Fruit fly (Drosophila melanogaster) whole organism, embryonic: ENCODE results near the gene CG5355.

Experiments
- CG10979 ChIP-seq: fragments of 200-800 bp; sonication (Bioruptor generic); optimal IDR thresholded peaks from 2 replicates; lab custom pipeline; 2018; ENCODE audit warnings: missing biosample characterization, mild to moderate bottlenecking, missing genetic modification characterization, moderate library complexity
- CG12071 ChIP-seq: fragments of 200-800 bp; sonication (Bioruptor generic); optimal IDR thresholded peaks from 3 replicates; lab custom pipeline; 2018; ENCODE audit warnings: missing biosample characterization, mild to moderate bottlenecking, missing genetic modification characterization
- CG13287 ChIP-seq: fragments of 200-800 bp; sonication (Bioruptor generic); IDR thresholded peaks from 2 replicates; pipeline ENCODE4 v1.3.6; 2022; ENCODE audit warnings: missing biosample characterization, missing genetic modification characterization; ENCODE audit not compliant: partially characterized antibody
- CG13296 ChIP-seq: fragments of 200-800 bp; sonication (Bioruptor generic); optimal IDR thresholded peaks from 3 replicates; lab custom pipeline; 2018; ENCODE audit warnings: missing biosample characterization, mild to moderate bottlenecking, missing genetic modification characterization
- CG16815 ChIP-seq: fragments of 200-800 bp; sonication (Bioruptor generic); optimal IDR thresholded peaks from 3 replicates; lab custom pipeline; 2017; ENCODE audit warnings: missing biosample characterization, mild to moderate bottlenecking, missing genetic modification characterization
- CG17612 ChIP-seq: fragments of 200-800 bp; sonication (Bioruptor generic); IDR thresholded peaks from 2 replicates; pipeline ENCODE4 v1.3.6; 2022; ENCODE audit warnings: missing biosample characterization, missing genetic modification characterization
- CG43689 ChIP-seq: fragments of 200-800 bp; sonication (Bioruptor generic); IDR thresholded peaks from 2 replicates; pipeline ENCODE4 v1.3.6; 2022; ENCODE audit warnings: missing biosample characterization, missing genetic modification characterization
- CG7271 ChIP-seq: fragments of 200-800 bp; sonication (Bioruptor generic); optimal IDR thresholded peaks from 2 replicates; lab custom pipeline; 2018; ENCODE audit warnings: missing biosample characterization, mild to moderate bottlenecking, missing genetic modification characterization, moderate library complexity
- CG7745 ChIP-seq: fragments of 200-800 bp; sonication (Bioruptor generic); optimal IDR thresholded peaks from 2 replicates; lab custom pipeline; 2018; ENCODE audit warnings: missing biosample characterization, mild to moderate bottlenecking, missing genetic modification characterization, moderate library complexity
- D19A ChIP-seq: fragments of 200-800 bp; optimal IDR thresholded peaks from 3 replicates; lab custom pipeline; 2019; ENCODE audit warnings: missing biosample characterization, mild to moderate bottlenecking, missing genetic modification characterization, moderate library complexity
- Dref ChIP-seq: fragments of 200-800 bp; sonication (Bioruptor generic); IDR thresholded peaks from 2 replicates; pipeline ENCODE4 v1.3.6; 2022; ENCODE audit warnings: missing biosample characterization, missing genetic modification characterization
- Fer2 ChIP-seq: fragments of 200-800 bp; sonication (Bioruptor generic); optimal IDR thresholded peaks from 2 replicates; lab custom pipeline; 2018; ENCODE audit warnings: missing biosample characterization, mild to moderate bottlenecking, missing genetic modification characterization, moderate library complexity
- GATAe ChIP-seq: fragments of 200-800 bp; sonication (Bioruptor generic); conservative IDR thresholded peaks from 2 replicates; pipeline ENCODE4 v1.3.6; 2022; ENCODE audit warnings: missing biosample characterization, missing genetic modification characterization
- HLH3B ChIP-seq: fragments of 200-800 bp; sonication (Bioruptor generic); IDR thresholded peaks from 2 replicates; pipeline ENCODE4 v1.3.6; 2022; ENCODE audit warnings: missing biosample characterization, missing genetic modification characterization
- Hand ChIP-seq: fragments of 200-800 bp; sonication (Bioruptor generic); optimal IDR thresholded peaks from 2 replicates; lab custom pipeline; 2017; ENCODE audit warnings: mild to moderate bottlenecking, missing biosample characterization, missing genetic modification reagents, missing genetic modification characterization
- Nf-YC ChIP-seq: fragments of 200-800 bp; optimal IDR thresholded peaks from 3 replicates; lab custom pipeline; 2019; ENCODE audit warnings: missing biosample characterization, mild to moderate bottlenecking, missing genetic modification characterization, moderate library complexity
- Sox102F ChIP-seq: fragments of 200-800 bp; sonication (Bioruptor generic); optimal IDR thresholded peaks from 2 replicates; lab custom pipeline; 2018; ENCODE audit warnings: missing biosample characterization, mild to moderate bottlenecking, missing genetic modification characterization, moderate library complexity
- Taf1 ChIP-seq: fragments of 200-800 bp; sonication (Bioruptor generic); IDR thresholded peaks from 2 replicates; pipeline ENCODE4 v1.3.6; 2022; ENCODE audit warnings: missing biosample characterization, missing genetic modification characterization
- Vsx1 ChIP-seq: fragments of 200-800 bp; sonication (Bioruptor generic); optimal IDR thresholded peaks from 2 replicates; lab custom pipeline; 2017; ENCODE audit warnings: missing biosample characterization, mild to moderate bottlenecking, missing genetic modification characterization, missing genetic modification reagents
- abd-A ChIP-seq: fragments of 200-800 bp; sonication (Bioruptor generic); optimal IDR thresholded peaks from 3 replicates; lab custom pipeline; 2019; ENCODE audit warnings: missing biosample characterization, mild to moderate bottlenecking, missing genetic modification characterization, moderate library complexity
- al ChIP-seq: fragments of 200-800 bp; sonication (Bioruptor generic); IDR thresholded peaks from 2 replicates; pipeline ENCODE4 v1.3.6; 2022; ENCODE audit warnings: missing biosample characterization, missing genetic modification characterization
- amos ChIP-seq: fragments of 200-800 bp; sonication (Bioruptor generic); IDR thresholded peaks from 2 replicates; pipeline ENCODE4 v1.3.6; 2022; ENCODE audit warnings: missing biosample characterization, missing genetic modification characterization; ENCODE audit not compliant: partially characterized antibody
- bab2 ChIP-seq: fragments of 200-800 bp; sonication (Bioruptor generic); optimal IDR thresholded peaks from 2 replicates; lab custom pipeline; 2016; ENCODE audit warnings: missing biosample characterization, missing genetic modification characterization
- bcd ChIP-seq: fragments of 200-800 bp; sonication (Bioruptor generic); optimal IDR thresholded peaks from 2 replicates; lab custom pipeline; 2017; ENCODE audit warnings: missing biosample characterization, mild to moderate bottlenecking, missing genetic modification characterization
- cas ChIP-seq: fragments of 200-800 bp; sonication (Bioruptor generic); IDR thresholded peaks from 2 replicates; pipeline ENCODE4 v1.3.6; 2022; ENCODE audit warnings: missing biosample characterization, missing genetic modification characterization
- cato ChIP-seq: fragments of 200-800 bp; sonication (Bioruptor generic); optimal IDR thresholded peaks from 2 replicates; lab custom pipeline; 2016; ENCODE audit warnings: missing biosample characterization, missing genetic modification characterization, borderline replicate concordance
- croc ChIP-seq: fragments of 200-800 bp; sonication (Bioruptor generic); conservative IDR thresholded peaks from 3 replicates; pipeline ENCODE4 v1.3.6; 2022; ENCODE audit warnings: missing biosample characterization, missing genetic modification characterization
- danr ChIP-seq: fragments of 200-800 bp; sonication (Bioruptor generic); IDR thresholded peaks from 2 replicates; pipeline ENCODE4 v1.3.6; 2022; ENCODE audit warnings: missing biosample characterization, missing genetic modification characterization
- dimm ChIP-seq: fragments of 200-800 bp; sonication (Bioruptor generic); IDR thresholded peaks from 2 replicates; pipeline ENCODE4 v1.3.6; 2022; ENCODE audit warnings: missing biosample characterization, missing genetic modification characterization
- dpn ChIP-seq, 2 experiments: fragments of 200-800 bp; sonication (Bioruptor generic); optimal IDR thresholded peaks; 3 replicates each; lab custom pipeline; 2016; ENCODE audit warnings: missing biosample characterization in 2 of 2, missing genetic modification characterization in 2 of 2
- dysf ChIP-seq: fragments of 200-800 bp; sonication (Bioruptor generic); IDR thresholded peaks from 3 replicates; pipeline ENCODE4 v1.3.6; 2022; ENCODE audit warnings: missing biosample characterization, missing genetic modification characterization
- ewg ChIP-seq: fragments of 200-800 bp; sonication (Bioruptor generic); optimal IDR thresholded peaks from 3 replicates; lab custom pipeline; 2017; ENCODE audit warnings: mild to moderate bottlenecking, missing biosample characterization, missing genetic modification reagents, missing genetic modification characterization
- fd3F ChIP-seq: fragments of 200-800 bp; sonication (Bioruptor generic); optimal IDR thresholded peaks from 2 replicates; lab custom pipeline; 2018; ENCODE audit warnings: missing biosample characterization, mild to moderate bottlenecking, missing genetic modification characterization, moderate library complexity
- fd64A ChIP-seq: fragments of 200-800 bp; sonication (Bioruptor generic); optimal IDR thresholded peaks from 3 replicates; lab custom pipeline; 2018; ENCODE audit warnings: missing biosample characterization, mild to moderate bottlenecking, missing genetic modification characterization
- fd96Cb ChIP-seq: fragments of 200-800 bp; sonication (Bioruptor generic); optimal IDR thresholded peaks from 2 replicates; lab custom pipeline; 2018; ENCODE audit warnings: missing biosample characterization, mild to moderate bottlenecking, missing genetic modification characterization, moderate library complexity
- ftz-f1 ChIP-seq: fragments of 200-800 bp; sonication (Bioruptor generic); optimal IDR thresholded peaks from 2 replicates; lab custom pipeline; 2016; ENCODE audit warnings: missing biosample characterization, missing genetic modification characterization
- hkb ChIP-seq, 2 experiments: fragments of 200-800 bp in 1 of 2; fragments of >200 bp in 1 of 2; sonication (Bioruptor generic) in 1 of 2; IDR thresholded peaks in 1 of 2; optimal IDR thresholded peaks in 1 of 2; 2 replicates each; pipeline versions ENCODE4 v1.3.6 to Lab custom; 2017 to 2022; ENCODE audit warnings: missing biosample characterization in 1 of 2, missing genetic modification characterization in 1 of 2
- ind ChIP-seq: fragments of 200-800 bp; sonication (Bioruptor generic); optimal IDR thresholded peaks from 3 replicates; lab custom pipeline; 2016; ENCODE audit warnings: missing biosample characterization, missing genetic modification characterization
- mirr ChIP-seq: fragments of 200-800 bp; sonication (Bioruptor generic); optimal IDR thresholded peaks from 3 replicates; lab custom pipeline; 2018; ENCODE audit warnings: missing biosample characterization, mild to moderate bottlenecking, missing genetic modification characterization
- otp ChIP-seq: fragments of 200-800 bp; sonication (Bioruptor generic); IDR thresholded peaks from 3 replicates; pipeline ENCODE4, ENCODE4 v1.3.6; 2022; ENCODE audit warnings: missing biosample characterization, missing genetic modification characterization
- pan ChIP-seq, 4 experiments: fragments of >200 bp in 3 of 4; fragments of 200-800 bp in 1 of 4; sonication (Bioruptor generic) in 1 of 4; optimal IDR thresholded peaks in 3 of 4; IDR thresholded peaks in 1 of 4; 2 replicates each; pipeline versions ENCODE4 v1.3.6 to Lab custom; 2017 to 2022; ENCODE audit warnings: missing biosample characterization in 2 of 4, missing genetic modification characterization in 2 of 4, mixed read lengths in 1 of 4
- sd ChIP-seq: fragments of 200-800 bp; sonication (Bioruptor generic); optimal IDR thresholded peaks from 3 replicates; lab custom pipeline; 2018; ENCODE audit warnings: missing biosample characterization, mild to moderate bottlenecking, missing genetic modification characterization, moderate library complexity
- shn ChIP-seq: fragments of 200-800 bp; sonication (Bioruptor generic); optimal IDR thresholded peaks from 3 replicates; lab custom pipeline; 2016; ENCODE audit warnings: missing biosample characterization, missing genetic modification characterization
- trem ChIP-seq: fragments of 200-800 bp; optimal IDR thresholded peaks from 3 replicates; lab custom pipeline; 2019; ENCODE audit warnings: missing biosample characterization, mild to moderate bottlenecking, missing genetic modification characterization, moderate library complexity
- tx ChIP-seq: fragments of 200-800 bp; sonication (Bioruptor generic); optimal IDR thresholded peaks from 2 replicates; lab custom pipeline; 2016; ENCODE audit warnings: missing biosample characterization, missing genetic modification characterization
- z ChIP-seq: fragments of 200-800 bp; sonication (Bioruptor generic); IDR thresholded peaks from 3 replicates; pipeline ENCODE4 v1.3.6; 2022; ENCODE audit warnings: missing biosample characterization, missing genetic modification characterization
- zen2 ChIP-seq: fragments of 200-800 bp; sonication (Bioruptor generic); IDR thresholded peaks from 3 replicates; pipeline ENCODE4 v1.3.6; 2022; ENCODE audit warnings: missing biosample characterization, missing genetic modification characterization; ENCODE audit not compliant: partially characterized antibody
- zfh1 ChIP-seq: fragments of 200-800 bp; sonication (Bioruptor generic); IDR thresholded peaks from 3 replicates; pipeline ENCODE4 v1.3.6; 2022; ENCODE audit warnings: missing biosample characterization, missing genetic modification characterization

Gene CG5355

dm6 chr2L:10408122-10408576 lies 5.1 kb downstream of the CG5355 start, which contains the start of the genes Ip259 and RpS27A (continued):
- TF ChIP-seq al (peak; percentile 56), mirr (peak; percentile 79), CG13287 (no peak; the same call in 1 of the 2 replicates), Fer2 (tag; lab: Kevin White, UChicago) (peak; percentile 62), dpn (GFP tag; optimal IDR thresholded peaks at IDR 0.05; lab: Kevin White, UChicago) (peak; percentile 30 to 82), ind (GFP tag; lab: Kevin White, UChicago) (no peak), pan (optimal IDR thresholded peaks at IDR 0.05; lab: Kevin White, UChicago) (no peak), pan (GFP tag; optimal IDR thresholded peaks at IDR 0.05 in 1 of 2, IDR thresholded peaks at IDR 0.05 in 1 of 2) (peak in 1 of 2 experiments; percentile 77), bcd (peak; percentile 89), ewg (GFP tag; lab: Kevin White, UChicago) (peak; percentile 64), D19A (tag; lab: Kevin White, UChicago) (peak; percentile 45), z (GFP tag; lab: Robert Waterston, UW) (no peak), sd (tag; lab: Kevin White, UChicago) (no peak), GATAe (GFP tag; lab: Robert Waterston, UW) (no peak), zfh1 (GFP tag; lab: Robert Waterston, UW) (peak; percentile 90), fd96Cb (peak; percentile 42), fd3F (GFP tag; lab: Kevin White, UChicago) (peak; percentile 58), hkb (optimal IDR thresholded peaks at IDR 0.05; lab: Kevin White, UChicago) (no peak), hkb (GFP tag; IDR thresholded peaks at IDR 0.05; lab: Robert Waterston, UW) (peak; percentile 68), Hand (peak; percentile 25), fd64A (GFP tag; lab: Kevin White, UChicago) (peak; percentile 66), CG43689 (GFP tag; lab: Robert Waterston, UW) (no peak), Vsx1 (GFP tag; lab: Kevin White, UChicago) (peak; percentile 61), Dref (GFP tag; lab: Robert Waterston, UW) (peak; percentile 57), CG13296 (peak; percentile 79), shn (GFP tag; lab: Kevin White, UChicago) (peak; percentile 70), HLH3B (GFP tag; lab: Robert Waterston, UW) (peak; percentile 73; the same call in 1 of the 2 replicates), cato (peak; percentile 36), Sox102F (GFP tag; lab: Kevin White, UChicago) (no peak), CG10979 (tag; lab: Kevin White, UChicago) (peak; percentile 57), bab2 (GFP tag; lab: Kevin White, UChicago) (peak; percentile 1), CG12071 (no peak), dysf (GFP tag; lab: Robert Waterston, UW) (peak; percentile 77; the same call in 1 of the 3 replicates), Nf-YC (tag; lab: Kevin White, UChicago) (peak; percentile 56), danr (GFP tag; lab: Robert Waterston, UW) (peak; percentile 40; the same call in 1 of the 2 replicates), Taf1 (GFP tag; lab: Robert Waterston, UW) (no peak), abd-A (tag; lab: Kevin White, UChicago) (no peak), trem (peak; percentile 55), croc (GFP tag; lab: Robert Waterston, UW) (peak; percentile 61), dimm (GFP tag; lab: Robert Waterston, UW) (no peak), CG7745 (tag; lab: Kevin White, UChicago) (no peak), zen2 (GFP tag; lab: Robert Waterston, UW) (no peak), CG16815 (GFP tag; lab: Kevin White, UChicago) (peak; percentile 6), cas (0 out of 2 replicates have a peak, but pooled peaks have one; percentile 35), CG17612 (no peak), CG7271 (peak; percentile 82), amos (peak; percentile 38; the same call in 1 of the 2 replicates), ftz-f1 (GFP tag; lab: Kevin White, UChicago) (no peak), tx (GFP tag; lab: Kevin White, UChicago) (no peak), otp (GFP tag; lab: Robert Waterston, UW) (no peak; the same call in 2 of the 3 replicates)
